Worm (Caenorhabditis elegans): ENCODE data around the gene F26G1.3.

DNA sequence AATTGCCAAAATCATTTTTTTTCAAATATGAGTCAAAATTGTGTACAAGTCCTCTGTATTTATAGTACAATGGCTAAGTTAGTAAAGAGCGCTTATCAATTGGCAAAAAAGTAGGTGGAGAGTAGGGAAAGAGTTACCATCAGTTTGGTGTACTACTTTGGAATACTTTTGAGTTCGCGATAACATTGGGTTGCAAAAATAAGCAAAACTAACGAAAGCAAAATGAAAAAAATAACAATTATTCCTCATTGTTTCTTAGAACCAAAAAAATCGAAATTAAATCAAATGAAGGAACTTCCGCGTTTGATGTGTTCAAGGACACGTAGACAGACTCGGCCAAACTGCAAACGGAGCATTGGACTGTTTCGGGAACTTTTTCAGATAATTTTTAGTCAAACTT is 1.8 kb upstream of the F26G1.3 start, which contains the start of gene C27D9.2:
- TF ChIP-seq pes-1 (GFP tag; IDR thresholded peaks at IDR 0.05): no peak
- TF ChIP-seq tbx-11 (GFP tag; IDR thresholded peaks at IDR 0.05): no peak
